Worm (Caenorhabditis elegans): ENCODE results near the gene trcs-2.

DNA sequence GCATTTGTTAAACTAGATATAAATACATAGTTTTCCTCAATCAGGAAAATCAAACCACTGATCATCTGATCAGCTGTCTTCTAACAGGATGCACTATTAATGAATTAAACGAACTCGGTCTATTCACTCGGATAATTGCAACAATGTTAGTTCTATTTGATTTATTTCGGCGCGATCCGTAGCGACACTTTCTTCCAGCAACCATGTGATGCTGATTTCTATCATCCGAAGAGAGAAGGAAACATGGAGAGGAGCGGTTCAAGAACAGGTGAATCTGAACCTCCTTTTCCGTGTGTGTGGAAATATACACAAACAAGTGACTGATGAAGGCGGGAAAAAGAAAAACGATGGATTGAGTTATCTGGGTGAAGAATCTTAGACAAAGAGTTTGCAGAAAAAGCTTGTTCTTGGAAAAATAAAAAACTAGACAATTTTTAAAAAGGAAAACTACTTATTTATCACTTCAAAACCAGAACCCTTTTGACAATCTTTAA, 9.5 kb downstream of the trcs-2 start:
- no peak for TF ChIP-seq snpc-4 (tag; optimal IDR thresholded peaks at IDR 0.05)
- no peak for TF ChIP-seq nhr-237 (tag; optimal IDR thresholded peaks at IDR 0.05)
- TF ChIP-seq aly-2 (tag; optimal IDR thresholded peaks at IDR 0.05), result no peak
- no peak for TF ChIP-seq unc-62 (GFP tag; optimal IDR thresholded peaks at IDR 0.05)
- no peak for TF ChIP-seq fos-1 (tag; optimal IDR thresholded peaks at IDR 0.05)
- TF ChIP-seq ztf-11 (tag; optimal IDR thresholded peaks at IDR 0.05), result no peak
- TF ChIP-seq egl-27 (tag; optimal IDR thresholded peaks at IDR 0.05), result no peak
- TF ChIP-seq lin-15B (tag; optimal IDR thresholded peaks at IDR 0.05), result no peak
- TF ChIP-seq ama-1 (optimal IDR thresholded peaks at IDR 0.05), result no peak
- no peak for TF ChIP-seq fkh-10 (GFP tag; optimal IDR thresholded peaks at IDR 0.05)
- no peak for TF ChIP-seq nhr-12 (tag; optimal IDR thresholded peaks at IDR 0.05)
